Worm (Caenorhabditis elegans) whole organism, late embryonic: ENCODE data around the gene mksr-2.

Experiments used
- ahr-1 ChIP-seq: sonication (generic microtip); optimal IDR thresholded peaks from 2 replicates; lab custom pipeline; 2016; ENCODE audit warnings: missing genetic modification characterization, missing compliant biosample characterization
- ama-1 ChIP-seq: fragments of 150-350 bp; optimal IDR thresholded peaks from 2 replicates; lab custom pipeline; 2014
- ceh-45 ChIP-seq: fragments of 200-800 bp; sonication (Bioruptor generic); IDR thresholded peaks from 2 replicates; pipeline ENCODE4 v1.3.6; 2022; ENCODE audit warnings: missing genetic modification reagents, missing genetic modification characterization, missing compliant biosample characterization
- che-1 ChIP-seq: sonication (generic microtip); optimal IDR thresholded peaks from 2 replicates; lab custom pipeline; 2016; ENCODE audit warnings: mild to moderate bottlenecking, missing genetic modification characterization, missing compliant biosample characterization
- dve-1 ChIP-seq: sonication (generic microtip); optimal IDR thresholded peaks from 2 replicates; lab custom pipeline; 2017; ENCODE audit warnings: antibody characterized with exemption, mild to moderate bottlenecking, missing genetic modification characterization, missing compliant biosample characterization
- fax-1 ChIP-seq: sonication (generic microtip); optimal IDR thresholded peaks from 2 replicates; lab custom pipeline; 2016; ENCODE audit warnings: missing genotype, missing genetic modification characterization, missing compliant biosample characterization
- gmeb-2 ChIP-seq: sonication (generic microtip); optimal IDR thresholded peaks from 2 replicates; lab custom pipeline; 2016; ENCODE audit warnings: missing genetic modification characterization, inconsistent platforms, missing compliant biosample characterization
- hlh-15 ChIP-seq: sonication (generic microtip); optimal IDR thresholded peaks from 2 replicates; lab custom pipeline; 2016; ENCODE audit warnings: missing genetic modification characterization, missing compliant biosample characterization
- lin-11 ChIP-seq: fragments of 200-800 bp; sonication (Bioruptor generic); optimal IDR thresholded peaks from 2 replicates; lab custom pipeline; 2018; ENCODE audit warnings: mild to moderate bottlenecking, missing genetic modification characterization, missing compliant biosample characterization
- nfya-1 ChIP-seq: sonication (generic microtip); optimal IDR thresholded peaks from 2 replicates; lab custom pipeline; 2017; ENCODE audit warnings: missing genetic modification characterization, mild to moderate bottlenecking, missing compliant biosample characterization, antibody characterized with exemption, moderate library complexity
- nhr-232 ChIP-seq: sonication (generic microtip); optimal IDR thresholded peaks from 2 replicates; lab custom pipeline; 2016; ENCODE audit warnings: missing genetic modification characterization, missing compliant biosample characterization

DNA sequence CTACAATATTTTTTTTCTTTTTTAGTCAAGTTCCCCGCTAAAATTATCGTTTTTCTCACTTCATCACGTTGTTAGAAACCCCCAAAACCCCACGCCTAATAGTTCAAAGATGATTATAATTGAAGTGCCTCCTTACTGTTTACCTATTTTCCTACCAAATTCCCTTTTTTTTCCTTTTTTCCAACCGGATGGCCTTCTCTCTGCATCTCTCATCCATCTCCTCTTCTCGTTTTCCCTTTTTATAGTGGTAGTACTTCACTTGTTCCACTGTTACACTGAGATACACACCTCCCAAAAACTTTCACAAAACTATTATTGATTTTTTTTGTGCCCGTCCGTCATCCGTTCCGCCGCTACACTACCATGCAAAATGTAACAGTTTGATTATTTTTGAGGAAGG is 16.7 kb upstream of the mksr-2 start, which contains the start of gene nsy-4:
- TF ChIP-seq hlh-15 (no peak), dve-1 (tag; lab: Kevin White, UChicago) (no peak), ahr-1 (tag; lab: Kevin White, UChicago) (no peak), ama-1 (lab: Kevin White, UChicago) (no peak), fax-1 (tag; lab: Kevin White, UChicago) (no peak), nhr-232 (no peak), lin-11 (no peak), che-1 (no peak), nfya-1 (tag; lab: Kevin White, UChicago) (no peak), ceh-45 (GFP tag; lab: Robert Waterston, UW) (no peak), gmeb-2 (no peak)
